Worm (Caenorhabditis elegans) whole organism, young adult: Measurements from ENCODE around the gene K01A11.3.

Experiments
- B0035.1 ChIP-seq: sonication (generic microtip); optimal IDR thresholded peaks from 2 replicates; lab custom pipeline; 2016; ENCODE audit warnings: missing genetic modification characterization, mild to moderate bottlenecking, missing compliant biosample characterization, missing genotype, missing genetic modification reagents
- B0261.1 ChIP-seq: sonication (generic microtip); optimal IDR thresholded peaks from 2 replicates; lab custom pipeline; 2016; ENCODE audit warnings: mild to moderate bottlenecking, missing genetic modification characterization, moderate library complexity, missing compliant biosample characterization
- C06A6.2 ChIP-seq: fragments of 200-800 bp; sonication (Bioruptor generic); conservative IDR thresholded peaks from 2 replicates; pipeline ENCODE4 v1.3.6; 2022; ENCODE audit warnings: missing genetic modification characterization, missing compliant biosample characterization
- C17E4.6 ChIP-seq: fragments of 200-800 bp; sonication (Bioruptor generic); IDR thresholded peaks from 2 replicates; pipeline ENCODE4 v1.3.6; 2022; ENCODE audit warnings: missing genetic modification reagents, missing genetic modification characterization, missing compliant biosample characterization
- F49E8.2 ChIP-seq: sonication (generic microtip); optimal IDR thresholded peaks from 3 replicates; lab custom pipeline; 2017; ENCODE audit warnings: missing genetic modification characterization, mild to moderate bottlenecking, missing compliant biosample characterization, antibody characterized with exemption, moderate library complexity; ENCODE audit not compliant: insufficient read depth
- F52B5.7 ChIP-seq: sonication (generic microtip); optimal IDR thresholded peaks from 2 replicates; lab custom pipeline; 2016; ENCODE audit warnings: mild to moderate bottlenecking, missing genetic modification characterization, missing compliant biosample characterization
- aptf-2 ChIP-seq: fragments of 200-800 bp; sonication (Bioruptor generic); conservative IDR thresholded peaks from 2 replicates; pipeline ENCODE4 v1.3.6; 2022; ENCODE audit warnings: missing genetic modification reagents, missing genetic modification characterization, missing compliant biosample characterization
- athp-1 ChIP-seq: sonication (generic microtip); optimal IDR thresholded peaks from 2 replicates; lab custom pipeline; 2017; ENCODE audit warnings: mild to moderate bottlenecking, missing genetic modification characterization, missing compliant biosample characterization
- bed-2 ChIP-seq: fragments of 200-800 bp; sonication (Bioruptor generic); IDR thresholded peaks from 2 replicates; pipeline ENCODE4 v1.3.6; 2022; ENCODE audit warnings: missing genetic modification reagents, missing genetic modification characterization, missing compliant biosample characterization
- ceh-58 ChIP-seq: fragments of 200-800 bp; sonication (Bioruptor generic); IDR thresholded peaks from 2 replicates; pipeline ENCODE4 v1.3.6; 2022; ENCODE audit warnings: missing genetic modification characterization, missing compliant biosample characterization
- dpl-1 ChIP-seq: fragments of 150-350 bp; optimal IDR thresholded peaks from 2 replicates; lab custom pipeline; 2014; ENCODE audit warnings: missing biosample characterization, missing genetic modification reagents, missing genetic modification characterization
- egl-44 ChIP-seq: fragments of 200-800 bp; sonication (Bioruptor generic); IDR thresholded peaks from 2 replicates; pipeline ENCODE4 v1.3.6; 2022; ENCODE audit warnings: missing genetic modification reagents, missing genetic modification characterization, missing compliant biosample characterization
- egrh-3 ChIP-seq: fragments of 200-800 bp; sonication (Bioruptor generic); IDR thresholded peaks from 2 replicates; pipeline ENCODE4 v1.3.6; 2022; ENCODE audit warnings: missing genetic modification reagents, missing genetic modification characterization, missing compliant biosample characterization
- hlh-12 ChIP-seq: sonication (generic microtip); optimal IDR thresholded peaks from 2 replicates; lab custom pipeline; 2016; ENCODE audit warnings: missing genetic modification characterization, missing compliant biosample characterization
- hmg-1.2 ChIP-seq: fragments of 200-800 bp; sonication (Bioruptor generic); IDR thresholded peaks from 2 replicates; pipeline ENCODE4 v1.3.6; 2022; ENCODE audit warnings: missing genetic modification reagents, missing genetic modification characterization, missing compliant biosample characterization
- hsf-1 ChIP-seq: fragments of 200-800 bp; sonication (Bioruptor generic); IDR thresholded peaks from 2 replicates; pipeline ENCODE4 v1.3.6; 2022; ENCODE audit warnings: missing genetic modification reagents, missing genetic modification characterization, missing compliant biosample characterization
- let-526 ChIP-seq: fragments of 200-800 bp; sonication (Bioruptor generic); IDR thresholded peaks from 2 replicates; pipeline ENCODE4 v1.3.6; 2022; ENCODE audit warnings: missing genetic modification reagents, missing genetic modification characterization, missing compliant biosample characterization
- lin-35 ChIP-seq, 3 experiments: fragments of 150-350 bp in 2 of 3; sonication (generic microtip) in 1 of 3; optimal IDR thresholded peaks; 2 replicates each; lab custom pipeline; 2014 to 2018; ENCODE audit warnings: missing biosample characterization in 3 of 3, missing genetic modification characterization in 3 of 3, missing genetic modification reagents in 3 of 3
- madf-6 ChIP-seq: fragments of 200-800 bp; sonication (Bioruptor generic); IDR thresholded peaks from 2 replicates; pipeline ENCODE4 v1.3.6; 2022; ENCODE audit warnings: missing genetic modification reagents, missing genetic modification characterization, missing compliant biosample characterization
- mes-4 ChIP-seq: sonication (generic microtip); optimal IDR thresholded peaks from 2 replicates; lab custom pipeline; 2016; ENCODE audit warnings: missing genotype, missing genetic modification characterization, missing compliant biosample characterization
- mxl-1 ChIP-seq: sonication (generic microtip); optimal IDR thresholded peaks from 2 replicates; lab custom pipeline; 2016; ENCODE audit warnings: missing genetic modification characterization, missing compliant biosample characterization
- nfya-2 ChIP-seq: fragments of 200-800 bp; sonication (Bioruptor generic); IDR thresholded peaks from 2 replicates; pipeline ENCODE4 v1.3.6; 2022; ENCODE audit warnings: missing genetic modification reagents, missing genetic modification characterization, missing compliant biosample characterization
- nhr-179 ChIP-seq: sonication (generic microtip); optimal IDR thresholded peaks from 2 replicates; lab custom pipeline; 2016; ENCODE audit warnings: mild to moderate bottlenecking, missing genetic modification characterization, missing compliant biosample characterization
- pha-4 ChIP-seq: fragments of 150-350 bp; sonication (generic microtip); optimal IDR thresholded peaks from 2 replicates; lab custom pipeline; 2014; ENCODE audit warnings: missing biosample characterization, missing genetic modification reagents, missing genetic modification characterization
- repo-1 ChIP-seq: sonication (generic microtip); optimal IDR thresholded peaks from 2 replicates; lab custom pipeline; 2017; ENCODE audit warnings: mild to moderate bottlenecking, missing genetic modification characterization, missing compliant biosample characterization
- snpc-1.3 ChIP-seq: sonication (generic microtip); optimal IDR thresholded peaks from 2 replicates; lab custom pipeline; 2017; ENCODE audit warnings: missing genetic modification characterization, mild to moderate bottlenecking, missing compliant biosample characterization, antibody characterized with exemption, moderate library complexity, missing genotype, missing genetic modification reagents; ENCODE audit not compliant: insufficient read depth
- sptf-2 ChIP-seq: fragments of 200-800 bp; sonication (Bioruptor generic); optimal IDR thresholded peaks from 2 replicates; lab custom pipeline; 2018; ENCODE audit warnings: mild to moderate bottlenecking, missing genetic modification characterization, missing compliant biosample characterization
- tbp1 ChIP-seq: fragments of 200-800 bp; sonication (Bioruptor generic); optimal IDR thresholded peaks from 2 replicates; lab custom pipeline; 2018; ENCODE audit warnings: mild to moderate bottlenecking, missing genetic modification characterization, missing compliant biosample characterization
- tlf-1 ChIP-seq: fragments of 200-800 bp; sonication (Bioruptor generic); optimal IDR thresholded peaks from 2 replicates; lab custom pipeline; 2018; ENCODE audit warnings: mild to moderate bottlenecking, missing genetic modification characterization, missing compliant biosample characterization
- unc-130 ChIP-seq: sonication (generic microtip); optimal IDR thresholded peaks from 2 replicates; lab custom pipeline; 2016; ENCODE audit warnings: missing genetic modification reagents, missing genetic modification characterization, missing compliant biosample characterization
- unc-62 ChIP-seq: fragments of 150-350 bp; optimal IDR thresholded peaks from 2 replicates; lab custom pipeline; 2014; ENCODE audit warnings: missing biosample characterization, missing genetic modification reagents, missing genetic modification characterization
- zfh-2 ChIP-seq: fragments of 200-800 bp; sonication (Bioruptor generic); conservative IDR thresholded peaks from 2 replicates; pipeline ENCODE4 v1.3.6; 2022; ENCODE audit warnings: missing genetic modification reagents, missing genetic modification characterization, missing compliant biosample characterization
- zim-3 ChIP-seq: sonication (generic microtip); optimal IDR thresholded peaks from 2 replicates; lab custom pipeline; 2017; ENCODE audit warnings: mild to moderate bottlenecking, missing genetic modification characterization, moderate library complexity, missing compliant biosample characterization

The K01A11.3 gene

DNA sequence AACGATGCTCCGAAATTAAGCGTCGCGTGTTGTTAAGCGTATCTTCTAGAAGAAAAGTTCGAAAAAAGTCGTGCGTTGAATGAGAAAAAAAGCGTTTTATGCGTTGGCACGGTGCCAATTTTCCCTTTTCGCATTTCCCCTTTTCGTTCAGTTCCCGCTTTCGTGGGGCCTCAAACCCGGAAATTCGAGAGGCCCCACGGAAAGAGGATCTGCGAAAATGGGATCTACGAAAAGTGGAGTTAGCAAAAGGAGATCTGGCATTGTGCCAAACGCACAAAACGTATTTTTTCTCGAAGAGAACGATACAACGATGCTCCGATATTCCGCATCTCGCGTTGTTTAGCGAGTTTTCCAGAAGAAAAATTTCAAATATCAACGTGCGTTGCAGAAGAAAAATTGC is 47.4 kb upstream of the K01A11.3 start (continued):
- peak; percentile 41 for TF ChIP-seq madf-6 (GFP tag; lab: Robert Waterston, UW)
- TF ChIP-seq, all 124 proteins: peak for 20

DNA sequence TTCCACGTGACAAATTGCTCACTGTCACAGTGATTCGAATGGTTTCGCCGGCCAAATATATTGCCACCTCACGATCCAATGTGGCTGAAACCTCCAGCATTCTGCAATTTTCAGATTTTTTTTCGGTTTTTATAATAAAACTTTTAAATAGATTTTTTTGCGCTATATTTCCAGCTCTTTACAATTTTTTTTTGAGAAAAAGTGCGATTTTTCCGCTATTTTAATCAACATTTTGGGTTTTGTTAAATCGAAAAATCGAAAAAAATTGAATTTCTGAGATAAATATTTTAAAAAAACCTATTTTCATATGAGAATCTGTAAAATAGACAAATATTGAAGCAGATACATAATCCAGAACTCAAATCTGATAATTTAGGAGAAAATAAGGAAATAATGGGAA is 46.5 kb upstream of the K01A11.3 start, which contains the start of gene M01F1.9:
TSS of gene M01F1.9 (minus strand) at position 101 of the 400 bp plus-strand sequence.
- TF ChIP-seq aptf-2 (GFP tag; lab: Robert Waterston, UW) (no peak), hsf-1 (GFP tag; lab: Robert Waterston, UW) (no peak), B0035.1 (tag; lab: Kevin White, UChicago) (no peak), unc-130 (GFP tag; lab: Kevin White, UChicago) (no peak), nfya-2 (GFP tag; lab: Robert Waterston, UW) (no peak), snpc-1.3 (no peak), dpl-1 (no peak), F52B5.7 (tag; lab: Kevin White, UChicago) (no peak), tlf-1 (no peak)

- no peak for TF ChIP-seq unc-62
- no peak for TF ChIP-seq pha-4 (tag; lab: Kevin White, UChicago)
- no peak for TF ChIP-seq egrh-3 (GFP tag; lab: Robert Waterston, UW)
- TF ChIP-seq lin-35 (GFP tag; optimal IDR thresholded peaks at IDR 0.05; lab: Kevin White, UChicago) = no peak
- TF ChIP-seq dpl-1 = no peak
- TF ChIP-seq C17E4.6 = no peak
- TF ChIP-seq mxl-1 (tag; lab: Kevin White, UChicago) = no peak
- TF ChIP-seq mes-4 (tag; lab: Kevin White, UChicago) = no peak
Observed at ce11 chrIII:3493138-3493537, 40.7 kb upstream of the K01A11.3 start, which contains the start of gene gly-14. Gene gly-14 (minus strand): TSS chrIII:3493238.

ce11 chrIII:3488224-3488623 is 35.8 kb upstream of the K01A11.3 start, which contains the start of gene C34C12.7:
Gene C34C12.7 (minus strand): TSS chrIII:3488341.
- TF ChIP-seq athp-1 (tag; lab: Kevin White, UChicago) = no peak
- TF ChIP-seq hmg-1.2 (GFP tag; lab: Robert Waterston, UW) = peak; percentile 65

- TF ChIP-seq repo-1 (tag; lab: Kevin White, UChicago) (no peak), let-526 (GFP tag; lab: Robert Waterston, UW) (no peak), zfh-2 (GFP tag; lab: Robert Waterston, UW) (no peak), bed-2 (no peak), B0261.1 (no peak), ceh-58 (GFP tag; lab: Robert Waterston, UW) (no peak), F49E8.2 (tag; lab: Kevin White, UChicago) (no peak), zim-3 (no peak), pha-4 (tag; lab: Kevin White, UChicago) (no peak)
Observed at ce11 chrIII:3487133-3487532, 34.7 kb upstream of the K01A11.3 start.

DNA sequence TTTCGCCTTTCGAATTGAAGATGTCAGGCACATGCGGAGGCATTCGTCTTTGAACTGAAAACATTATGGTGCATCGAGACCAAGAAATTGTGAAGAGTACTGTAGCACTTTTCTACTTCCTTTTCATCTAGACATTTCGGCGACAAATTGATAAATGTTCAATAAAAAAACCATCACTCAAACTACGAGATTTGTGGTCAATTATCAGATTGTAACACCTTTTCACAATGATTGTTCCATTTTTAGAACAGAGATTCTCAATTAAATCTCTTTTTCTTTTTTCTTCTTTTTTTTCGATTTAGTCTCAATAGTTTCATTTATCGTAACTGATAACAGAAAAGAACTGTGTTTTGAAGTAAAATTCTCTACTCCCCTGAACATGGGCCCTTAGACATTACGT is 33.6 kb upstream of the K01A11.3 start:
- TF ChIP-seq egl-44 (GFP tag; lab: Robert Waterston, UW) (no peak), nhr-179 (tag; lab: Kevin White, UChicago) (no peak), nfya-2 (GFP tag; lab: Robert Waterston, UW) (no peak), hlh-12 (no peak), C06A6.2 (no peak), sptf-2 (no peak), tbp1 (no peak)
- TF ChIP-seq, all 124 proteins: peak for 0
